Worm (Caenorhabditis elegans) whole organism, L2 larva: ENCODE results near the gene cpt-6.

ENCODE experiments used
- elt-3 ChIP-seq: sonication (generic microtip); optimal IDR thresholded peaks from 2 replicates; lab custom pipeline; 2017; ENCODE audit warnings: missing biosample characterization, missing genetic modification characterization
- fos-1 ChIP-seq: fragments of 150-350 bp; optimal IDR thresholded peaks from 2 replicates; lab custom pipeline; 2014; ENCODE audit warnings: missing biosample characterization, missing genetic modification characterization
- gmeb-1 ChIP-seq: fragments of 150-350 bp; optimal IDR thresholded peaks from 2 replicates; lab custom pipeline; 2014; ENCODE audit warnings: missing biosample characterization, missing genetic modification characterization
- lin-13 ChIP-seq: fragments of 150-350 bp; optimal IDR thresholded peaks from 2 replicates; lab custom pipeline; 2014; ENCODE audit warnings: missing biosample characterization, missing genetic modification reagents, missing genetic modification characterization
- lsy-2 ChIP-seq, 2 experiments: fragments of 150-350 bp in 1 of 2; sonication (generic microtip) in 1 of 2; optimal IDR thresholded peaks; 2 replicates each; lab custom pipeline; 2014 to 2017; ENCODE audit warnings: missing biosample characterization in 2 of 2, missing genetic modification characterization in 2 of 2
- nhr-11 ChIP-seq: fragments of 150-350 bp; optimal IDR thresholded peaks from 2 replicates; lab custom pipeline; 2014; ENCODE audit warnings: missing biosample characterization, missing genetic modification characterization
- nhr-23 ChIP-seq: fragments of 150-350 bp; optimal IDR thresholded peaks from 2 replicates; lab custom pipeline; 2014; ENCODE audit warnings: missing biosample characterization, missing genetic modification reagents, missing genetic modification characterization
- unc-39 ChIP-seq: fragments of 150-350 bp; optimal IDR thresholded peaks from 2 replicates; lab custom pipeline; 2014; ENCODE audit warnings: missing biosample characterization, missing genetic modification characterization

- TF ChIP-seq lin-13 (GFP tag; lab: Kevin White, UChicago) = no peak
- no peak for TF ChIP-seq unc-39 (tag; lab: Kevin White, UChicago)
- no peak for TF ChIP-seq elt-3
- TF ChIP-seq nhr-23 (tag; lab: Kevin White, UChicago) = no peak
- no peak for TF ChIP-seq nhr-11
- TF ChIP-seq fos-1 (tag; lab: Kevin White, UChicago) = no peak
- no peak for TF ChIP-seq gmeb-1 (tag; lab: Kevin White, UChicago)
- no peak for TF ChIP-seq lsy-2 (tag; optimal IDR thresholded peaks at IDR 0.05; lab: Kevin White, UChicago)
Observed at ce11 chrV:6448356-6448755, 45.4 kb downstream of the cpt-6 start, which contains the start of gene fbxa-196.
